Worm (Caenorhabditis elegans) whole organism, L2 larva: ENCODE data around the gene srx-104.

Source experiments
- C34F6.9 ChIP-seq: fragments of 150-350 bp; optimal IDR thresholded peaks from 2 replicates; lab custom pipeline; 2014; ENCODE audit warnings: missing biosample characterization, missing genetic modification characterization
- F13H6.1 ChIP-seq: sonication (generic microtip); optimal IDR thresholded peaks from 2 replicates; lab custom pipeline; 2016; ENCODE audit warnings: missing genetic modification characterization, missing compliant biosample characterization
- R02D3.7 ChIP-seq: fragments of 150-350 bp; optimal IDR thresholded peaks from 2 replicates; lab custom pipeline; 2014; ENCODE audit warnings: missing biosample characterization, missing genetic modification characterization
- Y55F3AM.14 ChIP-seq: fragments of 200-800 bp; sonication (Bioruptor generic); optimal IDR thresholded peaks from 2 replicates; lab custom pipeline; 2018; ENCODE audit warnings: mild to moderate bottlenecking, missing genetic modification characterization, missing compliant biosample characterization
- ZK546.5 ChIP-seq: sonication (generic microtip); optimal IDR thresholded peaks from 2 replicates; lab custom pipeline; 2017; ENCODE audit warnings: missing biosample characterization, missing genetic modification characterization
- alr-1 ChIP-seq: fragments of 150-350 bp; optimal IDR thresholded peaks from 2 replicates; lab custom pipeline; 2014; ENCODE audit warnings: missing biosample characterization, missing genetic modification characterization
- aly-2 ChIP-seq: fragments of 150-350 bp; optimal IDR thresholded peaks from 2 replicates; lab custom pipeline; 2014; ENCODE audit warnings: missing biosample characterization, missing genetic modification characterization
- ama-1 ChIP-seq: fragments of 150-350 bp; optimal IDR thresholded peaks from 2 replicates; lab custom pipeline; 2018; ENCODE audit warnings: inconsistent platforms
- blmp-1 ChIP-seq: sonication (generic microtip); optimal IDR thresholded peaks from 2 replicates; lab custom pipeline; 2017; ENCODE audit warnings: missing genetic modification characterization, mild to moderate bottlenecking, missing compliant biosample characterization, antibody characterized with exemption, moderate library complexity; ENCODE audit not compliant: insufficient read depth
- ceh-16 ChIP-seq: fragments of 150-350 bp; optimal IDR thresholded peaks from 2 replicates; lab custom pipeline; 2014; ENCODE audit warnings: missing biosample characterization, missing genetic modification characterization
- ceh-82 ChIP-seq: fragments of 150-350 bp; optimal IDR thresholded peaks from 2 replicates; lab custom pipeline; 2014; ENCODE audit warnings: missing biosample characterization, missing genetic modification characterization
- crh-2 ChIP-seq: sonication (generic microtip); optimal IDR thresholded peaks from 2 replicates; lab custom pipeline; 2017; ENCODE audit warnings: missing biosample characterization, missing genetic modification characterization
- elt-1 ChIP-seq: fragments of 150-350 bp; optimal IDR thresholded peaks from 2 replicates; lab custom pipeline; 2014; ENCODE audit warnings: missing biosample characterization, missing genetic modification characterization
- fos-1 ChIP-seq: fragments of 150-350 bp; optimal IDR thresholded peaks from 2 replicates; lab custom pipeline; 2014; ENCODE audit warnings: missing biosample characterization, missing genetic modification characterization
- gmeb-1 ChIP-seq: fragments of 150-350 bp; optimal IDR thresholded peaks from 2 replicates; lab custom pipeline; 2014; ENCODE audit warnings: missing biosample characterization, missing genetic modification characterization
- lin-11 ChIP-seq: fragments of 150-350 bp; sonication (generic microtip); optimal IDR thresholded peaks from 2 replicates; lab custom pipeline; 2014; ENCODE audit warnings: missing biosample characterization, missing genetic modification characterization, inconsistent platforms, mixed read lengths
- lin-39 ChIP-seq: fragments of 150-350 bp; optimal IDR thresholded peaks from 2 replicates; lab custom pipeline; 2014; ENCODE audit warnings: missing biosample characterization, missing genetic modification reagents, missing genetic modification characterization
- lsy-2 ChIP-seq, 2 experiments: fragments of 150-350 bp in 1 of 2; sonication (generic microtip) in 1 of 2; optimal IDR thresholded peaks; 2 replicates each; lab custom pipeline; 2014 to 2017; ENCODE audit warnings: missing biosample characterization in 2 of 2, missing genetic modification characterization in 2 of 2
- mdl-1 ChIP-seq, 2 experiments: fragments of 150-350 bp in 1 of 2; sonication (generic microtip) in 1 of 2; optimal IDR thresholded peaks; 2 replicates each; lab custom pipeline; 2017; ENCODE audit warnings: missing biosample characterization in 2 of 2, missing genetic modification characterization in 2 of 2
- nhr-10 ChIP-seq: sonication (generic microtip); optimal IDR thresholded peaks from 2 replicates; lab custom pipeline; 2017; ENCODE audit warnings: missing biosample characterization, missing genetic modification characterization
- nhr-12 ChIP-seq: fragments of 150-350 bp; optimal IDR thresholded peaks from 2 replicates; lab custom pipeline; 2014; ENCODE audit warnings: missing biosample characterization, missing genetic modification characterization
- nhr-129 ChIP-seq: fragments of 150-350 bp; optimal IDR thresholded peaks from 2 replicates; lab custom pipeline; 2014; ENCODE audit warnings: missing biosample characterization, missing genetic modification characterization
- nhr-237 ChIP-seq: fragments of 150-350 bp; optimal IDR thresholded peaks from 2 replicates; lab custom pipeline; 2014; ENCODE audit warnings: missing biosample characterization, missing genetic modification characterization
- nhr-6 ChIP-seq: fragments of 150-350 bp; optimal IDR thresholded peaks from 2 replicates; lab custom pipeline; 2014; ENCODE audit warnings: missing biosample characterization, missing genetic modification characterization
- nhr-77 ChIP-seq: fragments of 150-350 bp; optimal IDR thresholded peaks from 2 replicates; lab custom pipeline; 2014; ENCODE audit warnings: missing biosample characterization, missing genetic modification characterization
- sem-4 ChIP-seq: fragments of 150-350 bp; optimal IDR thresholded peaks from 2 replicates; lab custom pipeline; 2014; ENCODE audit warnings: missing biosample characterization, missing genetic modification reagents, missing genetic modification characterization
- sma-3 ChIP-seq: sonication (generic microtip); optimal IDR thresholded peaks from 2 replicates; lab custom pipeline; 2016; ENCODE audit warnings: missing genetic modification reagents, missing genetic modification characterization, missing compliant biosample characterization
- sma-9 ChIP-seq, 2 experiments: fragments of 150-350 bp in 1 of 2; sonication (generic microtip) in 1 of 2; optimal IDR thresholded peaks; 2 replicates each; lab custom pipeline; 2014 to 2016; ENCODE audit warnings: missing genetic modification characterization in 2 of 2, mild to moderate bottlenecking in 1 of 2, missing biosample characterization in 1 of 2, missing compliant biosample characterization in 1 of 2, missing genetic modification reagents in 1 of 2, moderate library complexity in 1 of 2
- unc-39 ChIP-seq: fragments of 150-350 bp; optimal IDR thresholded peaks from 2 replicates; lab custom pipeline; 2014; ENCODE audit warnings: missing biosample characterization, missing genetic modification characterization
- unc-55 ChIP-seq: fragments of 150-350 bp; sonication (generic microtip); optimal IDR thresholded peaks from 3 replicates; lab custom pipeline; 2014; ENCODE audit warnings: missing biosample characterization, missing genetic modification reagents, missing genetic modification characterization
- unc-62 ChIP-seq: fragments of 150-350 bp; optimal IDR thresholded peaks from 2 replicates; lab custom pipeline; 2014; ENCODE audit warnings: missing biosample characterization, missing genetic modification reagents, missing genetic modification characterization
- zag-1 ChIP-seq: fragments of 150-350 bp; optimal IDR thresholded peaks from 2 replicates; lab custom pipeline; 2014; ENCODE audit warnings: missing biosample characterization, missing genetic modification characterization
- ztf-1 ChIP-seq: fragments of 200-800 bp; sonication (Bioruptor generic); conservative IDR thresholded peaks from 2 replicates; pipeline ENCODE4 v1.3.6; 2022; ENCODE audit warnings: missing genetic modification characterization, missing compliant biosample characterization
- ztf-4 ChIP-seq: fragments of 150-350 bp; optimal IDR thresholded peaks from 2 replicates; lab custom pipeline; 2014; ENCODE audit warnings: missing biosample characterization, missing genetic modification characterization

Gene srx-104

ce11 chrII:3699591-3699990 is at the start of gene srx-104:
TSS of gene srx-104 (minus strand) at chrII:3699691.
- TF ChIP-seq Y55F3AM.14 (GFP tag; lab: Kevin White, UChicago) (no peak), crh-2 (no peak)

DNA sequence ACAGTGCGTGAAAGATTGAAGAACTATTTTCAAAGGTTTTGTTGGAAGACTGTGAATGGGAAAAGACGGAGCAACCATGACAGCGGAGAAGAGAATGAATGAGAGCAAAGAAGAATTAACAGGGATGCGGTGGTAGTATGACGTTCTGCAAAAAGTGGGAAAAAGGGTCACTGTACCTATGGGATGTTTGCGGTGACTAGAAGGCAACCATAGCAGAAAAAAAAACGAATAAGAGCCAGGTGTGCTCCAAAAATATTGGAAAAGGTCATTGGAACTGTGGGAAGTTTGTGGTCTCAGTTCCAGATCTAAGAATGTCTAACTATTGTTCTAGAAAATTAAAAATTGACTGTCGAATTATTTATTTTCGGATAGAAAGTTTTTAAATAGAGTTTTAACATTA is 49.2 kb upstream of the srx-104 start, which contains the start of gene fbxb-90:
Gene fbxb-90, minus strand, starts transcription at position 101 of the 400 bp plus-strand sequence.
- no peak for TF ChIP-seq elt-1 (tag; lab: Kevin White, UChicago)
- no peak for TF ChIP-seq C34F6.9 (tag; lab: Kevin White, UChicago)

ce11 chrII:3747405-3747804 is 47.9 kb upstream of the srx-104 start, which contains the start of gene fbxb-92:
TSS of gene fbxb-92 (minus strand) at chrII:3747505.
- TF ChIP-seq unc-39 (no peak), unc-62 (GFP tag; lab: Kevin White, UChicago) (no peak), sem-4 (no peak), ztf-4 (tag; lab: Kevin White, UChicago) (no peak), lin-11 (tag; lab: Kevin White, UChicago) (no peak), zag-1 (tag; lab: Kevin White, UChicago) (no peak), nhr-10 (tag; lab: Kevin White, UChicago) (no peak), nhr-77 (no peak)

- TF ChIP-seq nhr-12 (tag; lab: Kevin White, UChicago) = no peak
- no peak for TF ChIP-seq ceh-82 (tag; lab: Kevin White, UChicago)
- no peak for TF ChIP-seq nhr-6 (tag; lab: Kevin White, UChicago)
- no peak for TF ChIP-seq F13H6.1 (tag; lab: Kevin White, UChicago)
- TF ChIP-seq blmp-1 (tag; lab: Kevin White, UChicago) = no peak
- TF ChIP-seq sem-4 = no peak
- no peak for TF ChIP-seq gmeb-1
- peak; percentile 62 for TF ChIP-seq sma-9 (GFP tag; optimal IDR thresholded peaks at IDR 0.05; lab: Kevin White, UChicago)
- TF ChIP-seq sma-9 (tag; optimal IDR thresholded peaks at IDR 0.05; lab: Kevin White, UChicago) = no peak
Observed at ce11 chrII:3743684-3744200, 44.3 kb upstream of the srx-104 start, which contains the start of gene nta-1. TSS of gene nta-1 (minus strand) at chrII:3743814.

- no peak for TF ChIP-seq sma-9 (GFP tag; optimal IDR thresholded peaks at IDR 0.05; lab: Kevin White, UChicago)
- TF ChIP-seq sma-9 (tag; optimal IDR thresholded peaks at IDR 0.05; lab: Kevin White, UChicago) = no peak
- TF ChIP-seq nhr-12 (tag; lab: Kevin White, UChicago) = no peak
- TF ChIP-seq sma-3 = no peak
- no peak for TF ChIP-seq R02D3.7 (tag; lab: Kevin White, UChicago)
- no peak for TF ChIP-seq nhr-237
- no peak for TF ChIP-seq ZK546.5
- no peak for TF ChIP-seq fos-1 (tag; lab: Kevin White, UChicago)
- TF ChIP-seq elt-1 (tag; lab: Kevin White, UChicago) = no peak
- no peak for TF ChIP-seq zag-1 (tag; lab: Kevin White, UChicago)
- TF ChIP-seq gmeb-1 = no peak
- no peak for TF ChIP-seq blmp-1 (tag; lab: Kevin White, UChicago)
- TF ChIP-seq lsy-2 (tag; optimal IDR thresholded peaks at IDR 0.05; lab: Kevin White, UChicago) = no peak
- TF ChIP-seq ama-1 (lab: Kevin White, UChicago) = no peak
Observed at ce11 chrII:3741584-3741983, 42.1 kb upstream of the srx-104 start, which contains the start of gene F12E12.1. TSS of gene F12E12.1 (plus strand) at chrII:3741884.

ce11 chrII:3739647-3740046 is 40.2 kb upstream of the srx-104 start, which contains the start of gene F12E12.2:
TSS of gene F12E12.2 (plus strand) at chrII:3739947.
- TF ChIP-seq unc-55 (no peak), nhr-237 (no peak), aly-2 (tag; lab: Kevin White, UChicago) (no peak), R02D3.7 (tag; lab: Kevin White, UChicago) (no peak)

ce11 chrII:3736893-3737375 is 37.4 kb upstream of the srx-104 start, which contains the start of gene F12E12.6:
TSS of gene F12E12.6 (minus strand) at chrII:3736943.
- TF ChIP-seq ceh-82 (tag; lab: Kevin White, UChicago) (no peak), sem-4 (no peak), ceh-16 (tag; lab: Kevin White, UChicago) (no peak), lin-39 (tag; lab: Kevin White, UChicago) (no peak), nhr-12 (tag; lab: Kevin White, UChicago) (no peak), alr-1 (no peak), unc-62 (GFP tag; lab: Kevin White, UChicago) (no peak), elt-1 (tag; lab: Kevin White, UChicago) (no peak), aly-2 (tag; lab: Kevin White, UChicago) (no peak), ztf-4 (tag; lab: Kevin White, UChicago) (no peak), ztf-1 (GFP tag; lab: Robert Waterston, UW) (no peak), nhr-129 (tag; lab: Kevin White, UChicago) (no peak), sma-3 (no peak), ZK546.5 (no peak), mdl-1 (tag; optimal IDR thresholded peaks at IDR 0.05; lab: Kevin White, UChicago) (no peak)
